Worm (Caenorhabditis elegans) whole organism, mixed stage, embryonic: ENCODE measurements around the gene F47B10.8.

ENCODE experiments used
- M03D4.4 ChIP-seq: sonication (generic microtip); optimal IDR thresholded peaks from 2 replicates; lab custom pipeline; 2017; ENCODE audit warnings: mild to moderate bottlenecking, missing genetic modification characterization, missing compliant biosample characterization
- bed-3 ChIP-seq: fragments of 200-800 bp; sonication (Bioruptor generic); optimal IDR thresholded peaks from 3 replicates; lab custom pipeline; 2018; ENCODE audit warnings: mild to moderate bottlenecking, missing genetic modification characterization, moderate library complexity, missing compliant biosample characterization
- blmp-1 ChIP-seq: fragments of 150-350 bp; optimal IDR thresholded peaks from 2 replicates; lab custom pipeline; 2014; ENCODE audit warnings: missing biosample characterization, missing genetic modification characterization
- ceh-39 ChIP-seq: fragments of 150-350 bp; optimal IDR thresholded peaks from 2 replicates; lab custom pipeline; 2014; ENCODE audit warnings: missing biosample characterization, missing genetic modification characterization
- ceh-43 ChIP-seq: fragments of 200-800 bp; sonication (Bioruptor generic); optimal IDR thresholded peaks from 2 replicates; lab custom pipeline; 2018; ENCODE audit warnings: mild to moderate bottlenecking, missing genetic modification characterization, moderate library complexity, missing compliant biosample characterization
- ceh-83 ChIP-seq: fragments of 200-800 bp; sonication (Bioruptor generic); optimal IDR thresholded peaks from 2 replicates; lab custom pipeline; 2018; ENCODE audit warnings: mild to moderate bottlenecking, missing genetic modification characterization, missing compliant biosample characterization
- ces-1 ChIP-seq: fragments of 150-350 bp; optimal IDR thresholded peaks from 2 replicates; lab custom pipeline; 2014; ENCODE audit warnings: missing biosample characterization, missing genetic modification reagents, missing genetic modification characterization
- cnd-1 ChIP-seq: fragments of 200-800 bp; sonication (Bioruptor generic); optimal IDR thresholded peaks from 2 replicates; lab custom pipeline; 2018; ENCODE audit warnings: mild to moderate bottlenecking, missing genetic modification characterization, missing compliant biosample characterization
- drap-1 ChIP-seq: fragments of 200-800 bp; sonication (Bioruptor generic); optimal IDR thresholded peaks from 3 replicates; lab custom pipeline; 2018; ENCODE audit warnings: mild to moderate bottlenecking, missing genetic modification characterization, missing compliant biosample characterization
- elt-1 ChIP-seq: sonication (generic microtip); optimal IDR thresholded peaks from 2 replicates; lab custom pipeline; 2017; ENCODE audit warnings: missing genetic modification characterization, mild to moderate bottlenecking, missing compliant biosample characterization, antibody characterized with exemption, moderate library complexity, borderline replicate concordance; ENCODE audit not compliant: insufficient read depth
- elt-3 ChIP-seq: fragments of 150-350 bp; optimal IDR thresholded peaks from 2 replicates; lab custom pipeline; 2014; ENCODE audit warnings: missing biosample characterization, missing genetic modification characterization
- flh-1 ChIP-seq: fragments of 200-800 bp; sonication (Bioruptor generic); optimal IDR thresholded peaks from 2 replicates; lab custom pipeline; 2018; ENCODE audit warnings: mild to moderate bottlenecking, missing genetic modification characterization, moderate library complexity, missing compliant biosample characterization
- ham-2 ChIP-seq: fragments of 200-800 bp; sonication (Bioruptor generic); optimal IDR thresholded peaks from 2 replicates; lab custom pipeline; 2018; ENCODE audit warnings: mild to moderate bottlenecking, missing genetic modification characterization, missing compliant biosample characterization
- hlh-1 ChIP-seq: fragments of 150-350 bp; optimal IDR thresholded peaks from 2 replicates; lab custom pipeline; 2014; ENCODE audit warnings: missing biosample characterization, missing genetic modification reagents, missing genetic modification characterization
- lin-13 ChIP-seq: fragments of 150-350 bp; optimal IDR thresholded peaks from 2 replicates; lab custom pipeline; 2014; ENCODE audit warnings: missing biosample characterization, missing genetic modification characterization
- lin-32 ChIP-seq: fragments of 200-800 bp; sonication (Bioruptor generic); optimal IDR thresholded peaks from 2 replicates; lab custom pipeline; 2018; ENCODE audit warnings: mild to moderate bottlenecking, missing genetic modification characterization, missing compliant biosample characterization
- lsy-2 ChIP-seq: fragments of 150-350 bp; optimal IDR thresholded peaks from 2 replicates; lab custom pipeline; 2014; ENCODE audit warnings: missing biosample characterization, missing genetic modification characterization
- mab-5 ChIP-seq: fragments of 150-350 bp; optimal IDR thresholded peaks from 2 replicates; lab custom pipeline; 2014; ENCODE audit warnings: missing biosample characterization, missing genetic modification characterization
- mep-1 ChIP-seq: fragments of 150-350 bp; optimal IDR thresholded peaks from 2 replicates; lab custom pipeline; 2017; ENCODE audit warnings: missing biosample characterization, missing genetic modification reagents, missing genetic modification characterization, inconsistent platforms
- mls-2 ChIP-seq: sonication (generic microtip); optimal IDR thresholded peaks from 2 replicates; lab custom pipeline; 2016; ENCODE audit warnings: mild to moderate bottlenecking, missing genetic modification characterization, moderate library complexity, missing compliant biosample characterization
- nhr-12 ChIP-seq: fragments of 150-350 bp; optimal IDR thresholded peaks from 2 replicates; lab custom pipeline; 2014; ENCODE audit warnings: missing biosample characterization, missing genetic modification characterization
- nhr-2 ChIP-seq: fragments of 150-350 bp; optimal IDR thresholded peaks from 2 replicates; lab custom pipeline; 2014; ENCODE audit warnings: missing biosample characterization, missing genetic modification characterization
- nhr-237 ChIP-seq: fragments of 150-350 bp; optimal IDR thresholded peaks from 2 replicates; lab custom pipeline; 2014; ENCODE audit warnings: missing biosample characterization, missing genetic modification characterization
- nhr-28 ChIP-seq: fragments of 150-350 bp; optimal IDR thresholded peaks from 2 replicates; lab custom pipeline; 2014; ENCODE audit warnings: missing biosample characterization, missing genetic modification characterization
- nhr-76 ChIP-seq: sonication (generic microtip); optimal IDR thresholded peaks from 2 replicates; lab custom pipeline; 2017; ENCODE audit warnings: missing biosample characterization, missing genetic modification characterization
- pha-4 ChIP-seq: fragments of 150-350 bp; optimal IDR thresholded peaks from 2 replicates; lab custom pipeline; 2018; ENCODE audit warnings: missing biosample characterization, missing genetic modification reagents, missing genetic modification characterization
- sem-2 ChIP-seq: fragments of 200-800 bp; sonication (Bioruptor generic); optimal IDR thresholded peaks from 2 replicates; lab custom pipeline; 2018; ENCODE audit warnings: mild to moderate bottlenecking, missing genetic modification characterization, missing compliant biosample characterization
- snpc-4 ChIP-seq: fragments of 150-350 bp; optimal IDR thresholded peaks from 2 replicates; lab custom pipeline; 2014; ENCODE audit warnings: missing biosample characterization, missing genetic modification characterization
- sptf-1 ChIP-seq: sonication (generic microtip); optimal IDR thresholded peaks from 2 replicates; lab custom pipeline; 2017; ENCODE audit warnings: mild to moderate bottlenecking, missing genetic modification characterization, moderate library complexity, missing compliant biosample characterization
- tbx-8 ChIP-seq: fragments of 200-800 bp; sonication (Bioruptor generic); optimal IDR thresholded peaks from 2 replicates; lab custom pipeline; 2018; ENCODE audit warnings: mild to moderate bottlenecking, missing genetic modification characterization, moderate library complexity, missing compliant biosample characterization
- unc-120 ChIP-seq: sonication (generic microtip); optimal IDR thresholded peaks from 2 replicates; lab custom pipeline; 2017; ENCODE audit warnings: missing genetic modification characterization, missing compliant biosample characterization; ENCODE audit not compliant: poor library complexity, severe bottlenecking
- unc-39 ChIP-seq: fragments of 150-350 bp; optimal IDR thresholded peaks from 2 replicates; lab custom pipeline; 2014; ENCODE audit warnings: missing biosample characterization, missing genetic modification characterization
- unc-62 ChIP-seq: fragments of 150-350 bp; optimal IDR thresholded peaks from 2 replicates; lab custom pipeline; 2014; ENCODE audit warnings: missing biosample characterization, missing genetic modification reagents, missing genetic modification characterization
- zip-8 ChIP-seq: fragments of 150-350 bp; optimal IDR thresholded peaks from 2 replicates; lab custom pipeline; 2014; ENCODE audit warnings: missing biosample characterization, missing genetic modification characterization
- ztf-11 ChIP-seq: fragments of 150-350 bp; optimal IDR thresholded peaks from 2 replicates; lab custom pipeline; 2014; ENCODE audit warnings: missing biosample characterization, missing genetic modification characterization

Gene F47B10.8

ce11 chrX:10907418-10907817, 3.2 kb downstream of the F47B10.8 start:
- TF ChIP-seq unc-62 (GFP tag; lab: Kevin White, UChicago) = peak; percentile 53
- no peak for TF ChIP-seq nhr-2 (tag; lab: Kevin White, UChicago)
- no peak for TF ChIP-seq mls-2
- no peak for TF ChIP-seq drap-1
- TF ChIP-seq mab-5 (tag; lab: Kevin White, UChicago) = peak; percentile 7
- no peak for TF ChIP-seq ham-2 (GFP tag; lab: Kevin White, UChicago)

- TF ChIP-seq cnd-1 (tag; lab: Kevin White, UChicago) (no peak), hlh-1 (tag; lab: Kevin White, UChicago) (no peak), sem-2 (GFP tag; lab: Kevin White, UChicago) (no peak), flh-1 (GFP tag; lab: Kevin White, UChicago) (no peak), ceh-39 (tag; lab: Kevin White, UChicago) (no peak), pha-4 (tag; lab: Kevin White, UChicago) (no peak), elt-3 (tag; lab: Kevin White, UChicago) (no peak), unc-120 (tag; lab: Kevin White, UChicago) (no peak), lsy-2 (tag; lab: Kevin White, UChicago) (no peak), sptf-1 (tag; lab: Kevin White, UChicago) (no peak), tbx-8 (no peak), nhr-12 (tag; lab: Kevin White, UChicago) (no peak), nhr-76 (tag; lab: Kevin White, UChicago) (no peak), ztf-11 (tag; lab: Kevin White, UChicago) (no peak), nhr-28 (tag; lab: Kevin White, UChicago) (no peak), M03D4.4 (tag; lab: Kevin White, UChicago) (no peak), unc-62 (GFP tag; lab: Kevin White, UChicago) (no peak), mab-5 (tag; lab: Kevin White, UChicago) (no peak)
These were observed 7.2 kb downstream of the F47B10.8 start for ce11 chrX:10903416-10903815.

ce11 chrX:10902723-10903322, 7.8 kb downstream of the F47B10.8 start, which contains the start of gene acbp-3:
acbp-3 (plus strand) TSS chrX:10903272.
- TF ChIP-seq hlh-1 (tag; lab: Kevin White, UChicago) = no peak
- no peak for TF ChIP-seq nhr-2 (tag; lab: Kevin White, UChicago)
- no peak for TF ChIP-seq nhr-76 (tag; lab: Kevin White, UChicago)
- TF ChIP-seq flh-1 (GFP tag; lab: Kevin White, UChicago) = no peak
- TF ChIP-seq drap-1 = no peak
- no peak for TF ChIP-seq elt-1
- no peak for TF ChIP-seq ceh-39 (tag; lab: Kevin White, UChicago)
- no peak for TF ChIP-seq mls-2
- no peak for TF ChIP-seq unc-62 (GFP tag; lab: Kevin White, UChicago)
- no peak for TF ChIP-seq mab-5 (tag; lab: Kevin White, UChicago)
- no peak for TF ChIP-seq nhr-237
- no peak for TF ChIP-seq sem-2 (GFP tag; lab: Kevin White, UChicago)
- no peak for TF ChIP-seq snpc-4 (tag; lab: Kevin White, UChicago)
- no peak for TF ChIP-seq nhr-28 (tag; lab: Kevin White, UChicago)
- no peak for TF ChIP-seq sptf-1 (tag; lab: Kevin White, UChicago)
- no peak for TF ChIP-seq cnd-1 (tag; lab: Kevin White, UChicago)
- TF ChIP-seq lsy-2 (tag; lab: Kevin White, UChicago) = no peak
- no peak for TF ChIP-seq pha-4 (tag; lab: Kevin White, UChicago)

DNA sequence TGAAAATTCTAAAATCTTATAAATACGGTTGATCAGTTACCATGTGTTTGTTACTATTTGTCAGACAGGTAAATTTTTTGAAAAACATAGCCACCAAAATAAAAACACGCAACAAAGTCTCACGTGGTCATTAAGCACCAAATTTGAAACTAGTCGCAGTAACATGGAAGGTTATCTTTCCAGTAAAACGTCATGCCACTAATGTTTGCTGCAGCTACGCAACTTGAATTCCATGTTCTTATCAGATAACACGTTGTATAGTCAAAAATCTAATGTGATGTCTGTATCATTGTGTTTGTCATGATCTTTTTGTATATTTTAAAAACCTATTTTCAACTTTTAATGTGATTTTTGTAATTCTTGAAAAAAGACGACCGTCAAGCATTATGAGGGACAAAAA, 8.8 kb downstream of the F47B10.8 start:
- TF ChIP-seq nhr-28 (tag; lab: Kevin White, UChicago) = no peak
- TF ChIP-seq unc-39 (tag; lab: Kevin White, UChicago) = no peak
- no peak for TF ChIP-seq drap-1
- no peak for TF ChIP-seq nhr-12 (tag; lab: Kevin White, UChicago)
- no peak for TF ChIP-seq blmp-1 (tag; lab: Kevin White, UChicago)
- TF ChIP-seq pha-4 (tag; lab: Kevin White, UChicago) = no peak
- TF ChIP-seq hlh-1 (tag; lab: Kevin White, UChicago) = no peak
- TF ChIP-seq elt-3 (tag; lab: Kevin White, UChicago) = no peak
- no peak for TF ChIP-seq sptf-1 (tag; lab: Kevin White, UChicago)

DNA sequence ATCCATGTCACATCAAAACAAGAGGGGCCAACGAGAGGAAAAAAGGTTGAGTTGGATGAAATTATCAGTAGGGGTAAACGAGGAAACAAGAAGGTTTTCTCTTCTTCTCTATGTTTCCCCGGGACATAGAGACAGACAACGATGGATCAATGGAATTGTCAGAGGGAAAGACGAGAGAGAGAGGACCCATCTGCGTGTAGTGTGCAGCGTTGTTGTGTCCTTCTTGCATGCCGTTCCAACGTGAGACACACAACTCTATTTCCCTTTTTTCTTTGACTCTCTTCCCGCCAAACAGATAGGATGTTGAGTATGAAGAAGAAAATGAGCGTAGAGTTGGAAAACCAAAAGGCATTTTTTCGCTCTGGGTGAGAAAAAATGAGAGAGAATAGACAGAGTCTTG, 9.7 kb downstream of the F47B10.8 start:
- TF ChIP-seq cnd-1 (tag; lab: Kevin White, UChicago) = peak; percentile 18
- TF ChIP-seq nhr-237 = no peak
- TF ChIP-seq blmp-1 (tag; lab: Kevin White, UChicago) = no peak
- peak; percentile 72 for TF ChIP-seq mep-1 (tag; lab: Kevin White, UChicago)
- TF ChIP-seq nhr-76 (tag; lab: Kevin White, UChicago) = no peak
- TF ChIP-seq unc-120 (tag; lab: Kevin White, UChicago) = peak; percentile 86
- TF ChIP-seq drap-1 = peak; percentile 45
- TF ChIP-seq flh-1 (GFP tag; lab: Kevin White, UChicago) = no peak
- TF ChIP-seq ham-2 (GFP tag; lab: Kevin White, UChicago) = no peak
- TF ChIP-seq ztf-11 (tag; lab: Kevin White, UChicago) = no peak
- peak; percentile 25 for TF ChIP-seq mls-2
- no peak for TF ChIP-seq nhr-28 (tag; lab: Kevin White, UChicago)
- TF ChIP-seq M03D4.4 (tag; lab: Kevin White, UChicago) = peak; percentile 27
- TF ChIP-seq snpc-4 (tag; lab: Kevin White, UChicago) = no peak
- no peak for TF ChIP-seq nhr-2 (tag; lab: Kevin White, UChicago)
- no peak for TF ChIP-seq bed-3
- TF ChIP-seq ceh-43 (GFP tag; lab: Kevin White, UChicago) = no peak
- no peak for TF ChIP-seq lin-32 (GFP tag; lab: Kevin White, UChicago)
- no peak for TF ChIP-seq lin-13 (tag; lab: Kevin White, UChicago)
- no peak for TF ChIP-seq zip-8 (tag; lab: Kevin White, UChicago)
- TF ChIP-seq elt-3 (tag; lab: Kevin White, UChicago) = no peak
- TF ChIP-seq ceh-83 (GFP tag; lab: Kevin White, UChicago) = no peak
- no peak for TF ChIP-seq sptf-1 (tag; lab: Kevin White, UChicago)
- no peak for TF ChIP-seq elt-1
- peak; percentile 69 for TF ChIP-seq ces-1 (GFP tag; lab: Kevin White, UChicago)
- no peak for TF ChIP-seq unc-39 (tag; lab: Kevin White, UChicago)
- TF ChIP-seq pha-4 (tag; lab: Kevin White, UChicago) = no peak
- TF ChIP-seq unc-62 (GFP tag; lab: Kevin White, UChicago) = peak; percentile 72
